Fruit fly (Drosophila melanogaster) whole organism, embryonic: ENCODE measurements around the gene RpL7.
A peak's percentile ranks its signal among the peaks of the same experiment; 100 is the strongest.

Experiments used
- Atf-2 ChIP-seq: fragments of 200-800 bp; sonication (Bioruptor generic); optimal IDR thresholded peaks from 2 replicates; lab custom pipeline; 2016; ENCODE audit warnings: missing biosample characterization, missing genetic modification characterization
- CG11247 ChIP-seq: fragments of 200-800 bp; sonication (Bioruptor generic); IDR thresholded peaks from 2 replicates; pipeline ENCODE4 v1.3.6; 2022; ENCODE audit warnings: missing biosample characterization, missing genetic modification characterization
- CG13296 ChIP-seq: fragments of 200-800 bp; sonication (Bioruptor generic); optimal IDR thresholded peaks from 3 replicates; lab custom pipeline; 2018; ENCODE audit warnings: missing biosample characterization, mild to moderate bottlenecking, missing genetic modification characterization
- CG13624 ChIP-seq: fragments of 200-800 bp; sonication (Bioruptor generic); optimal IDR thresholded peaks from 2 replicates; lab custom pipeline; 2016; ENCODE audit warnings: missing biosample characterization, missing genetic modification characterization
- CG14710 ChIP-seq: fragments of 200-800 bp; sonication (Bioruptor generic); optimal IDR thresholded peaks from 3 replicates; lab custom pipeline; 2019; ENCODE audit warnings: missing biosample characterization, mild to moderate bottlenecking, missing genetic modification characterization, moderate library complexity
- CG14860 ChIP-seq: fragments of 200-800 bp; sonication (Bioruptor generic); IDR thresholded peaks from 3 replicates; pipeline ENCODE4 v1.3.6; 2022; ENCODE audit warnings: missing biosample characterization, missing genetic modification characterization; ENCODE audit not compliant: partially characterized antibody
- CG1602 ChIP-seq: fragments of 200-800 bp; sonication (Bioruptor generic); optimal IDR thresholded peaks from 3 replicates; lab custom pipeline; 2016; ENCODE audit warnings: missing biosample characterization, missing genetic modification characterization
- CG31388 ChIP-seq: fragments of 200-800 bp; sonication (Bioruptor generic); optimal IDR thresholded peaks from 2 replicates; lab custom pipeline; 2016; ENCODE audit warnings: missing biosample characterization, missing genetic modification characterization
- CG32767 ChIP-seq: fragments of 200-800 bp; sonication (Bioruptor generic); IDR thresholded peaks from 2 replicates; pipeline ENCODE4 v1.3.6; 2022; ENCODE audit warnings: missing biosample characterization, missing genetic modification characterization
- CG33213 ChIP-seq: fragments of 200-800 bp; sonication (Bioruptor generic); optimal IDR thresholded peaks from 3 replicates; lab custom pipeline; 2016; ENCODE audit warnings: missing biosample characterization, missing genetic modification characterization
- CG4328 ChIP-seq: fragments of 200-800 bp; sonication (Bioruptor generic); optimal IDR thresholded peaks from 3 replicates; lab custom pipeline; 2017; ENCODE audit warnings: missing biosample characterization, missing genetic modification reagents, missing genetic modification characterization
- CG4730 ChIP-seq: fragments of 200-800 bp; sonication (Bioruptor generic); IDR thresholded peaks from 2 replicates; pipeline ENCODE4 v1.3.6; 2022; ENCODE audit warnings: missing biosample characterization, missing genetic modification characterization
- CG4820 ChIP-seq: fragments of 200-800 bp; sonication (Bioruptor generic); optimal IDR thresholded peaks from 3 replicates; lab custom pipeline; 2016; ENCODE audit warnings: missing biosample characterization, missing genetic modification characterization
- CG6813 ChIP-seq: fragments of 200-800 bp; sonication (Bioruptor generic); optimal IDR thresholded peaks from 2 replicates; lab custom pipeline; 2017; ENCODE audit warnings: missing biosample characterization, missing genetic modification characterization, mild to moderate bottlenecking, moderate library complexity, missing genetic modification reagents
- CG7556 ChIP-seq: fragments of 200-800 bp; sonication (Bioruptor generic); optimal IDR thresholded peaks from 2 replicates; lab custom pipeline; 2017; ENCODE audit warnings: missing biosample characterization, mild to moderate bottlenecking, missing genetic modification characterization
- CG8478 ChIP-seq: fragments of >200 bp; optimal IDR thresholded peaks from 2 replicates; lab custom pipeline; 2018
- CG8924 ChIP-seq: fragments of 200-800 bp; optimal IDR thresholded peaks from 3 replicates; lab custom pipeline; 2019; ENCODE audit warnings: missing biosample characterization, mild to moderate bottlenecking, missing genetic modification characterization, moderate library complexity
- CG9437 ChIP-seq: fragments of 200-800 bp; sonication (Bioruptor generic); optimal IDR thresholded peaks from 2 replicates; lab custom pipeline; 2018; ENCODE audit warnings: missing biosample characterization, mild to moderate bottlenecking, missing genetic modification characterization
- CkIIα-i1 ChIP-seq: fragments of 200-800 bp; sonication (Bioruptor generic); IDR thresholded peaks from 2 replicates; pipeline ENCODE4 v1.3.6; 2022; ENCODE audit warnings: missing biosample characterization, missing genetic modification characterization
- D19B ChIP-seq: fragments of 200-800 bp; sonication (Bioruptor generic); optimal IDR thresholded peaks from 2 replicates; lab custom pipeline; 2017; ENCODE audit warnings: missing biosample characterization, mild to moderate bottlenecking, missing genetic modification characterization
- Doc3 ChIP-seq: fragments of 200-800 bp; sonication (Bioruptor generic); IDR thresholded peaks from 3 replicates; pipeline ENCODE4 v1.3.6; 2022; ENCODE audit warnings: missing biosample characterization, missing genetic modification characterization; ENCODE audit not compliant: partially characterized antibody
- Dp ChIP-seq: fragments of 200-800 bp; sonication (Bioruptor generic); optimal IDR thresholded peaks from 2 replicates; lab custom pipeline; 2018; ENCODE audit warnings: missing biosample characterization, mild to moderate bottlenecking, missing genetic modification characterization, moderate library complexity
- E2f2 ChIP-seq: fragments of 200-800 bp; sonication (Bioruptor generic); IDR thresholded peaks from 2 replicates; pipeline ENCODE4 v1.3.6; 2022; ENCODE audit warnings: missing biosample characterization, missing genetic modification characterization
- Eip74EF ChIP-seq, 2 experiments: fragments of 200-800 bp in 1 of 2; fragments of >200 bp in 1 of 2; sonication (Bioruptor generic) in 1 of 2; optimal IDR thresholded peaks; 2 replicates each; lab custom pipeline; 2017 to 2019; ENCODE audit warnings: missing biosample characterization in 2 of 2, missing genetic modification characterization in 2 of 2, mild to moderate bottlenecking in 1 of 2, moderate library complexity in 1 of 2
- Fer1 ChIP-seq: fragments of 200-800 bp; sonication (Bioruptor generic); optimal IDR thresholded peaks from 2 replicates; lab custom pipeline; 2017; ENCODE audit warnings: missing biosample characterization, mild to moderate bottlenecking, missing genetic modification characterization
- Fer2 ChIP-seq: fragments of 200-800 bp; sonication (Bioruptor generic); optimal IDR thresholded peaks from 2 replicates; lab custom pipeline; 2018; ENCODE audit warnings: missing biosample characterization, mild to moderate bottlenecking, missing genetic modification characterization, moderate library complexity
- GATAe ChIP-seq: fragments of 200-800 bp; sonication (Bioruptor generic); conservative IDR thresholded peaks from 2 replicates; pipeline ENCODE4 v1.3.6; 2022; ENCODE audit warnings: missing biosample characterization, missing genetic modification characterization
- HLH3B ChIP-seq: fragments of 200-800 bp; sonication (Bioruptor generic); IDR thresholded peaks from 2 replicates; pipeline ENCODE4 v1.3.6; 2022; ENCODE audit warnings: missing biosample characterization, missing genetic modification characterization
- Hand ChIP-seq: fragments of 200-800 bp; sonication (Bioruptor generic); optimal IDR thresholded peaks from 2 replicates; lab custom pipeline; 2017; ENCODE audit warnings: mild to moderate bottlenecking, missing biosample characterization, missing genetic modification reagents, missing genetic modification characterization
- Jarid2 ChIP-seq: fragments of 200-800 bp; sonication (Bioruptor generic); optimal IDR thresholded peaks from 3 replicates; lab custom pipeline; 2017; ENCODE audit warnings: mild to moderate bottlenecking, missing biosample characterization, missing genetic modification reagents, missing genetic modification characterization
- Lhr ChIP-seq: fragments of 200-800 bp; sonication (Bioruptor generic); optimal IDR thresholded peaks from 3 replicates; lab custom pipeline; 2017; ENCODE audit warnings: mild to moderate bottlenecking, missing biosample characterization, missing genetic modification reagents, missing genetic modification characterization
- MBD-R2 ChIP-seq: fragments of 200-800 bp; sonication (Bioruptor generic); IDR thresholded peaks from 2 replicates; pipeline ENCODE4 v1.3.6; 2022; ENCODE audit warnings: missing biosample characterization, missing genetic modification characterization
- Trl ChIP-seq, 3 experiments: fragments of >200 bp in 2 of 3; fragments of 200-800 bp in 1 of 3; sonication (Bioruptor generic) in 1 of 3; optimal IDR thresholded peaks; 2 replicates in 1 of 3; 3 replicates in 2 of 3; lab custom pipeline; 2016 to 2017; ENCODE audit warnings: missing biosample characterization in 1 of 3, missing genetic modification characterization in 1 of 3
- ac ChIP-seq: fragments of 200-800 bp; sonication (Bioruptor generic); optimal IDR thresholded peaks from 3 replicates; lab custom pipeline; 2017; ENCODE audit warnings: missing biosample characterization, mild to moderate bottlenecking, missing genetic modification characterization
- ara ChIP-seq: fragments of 200-800 bp; sonication (Bioruptor generic); IDR thresholded peaks from 2 replicates; pipeline ENCODE4 v1.3.6; 2022; ENCODE audit warnings: missing biosample characterization, missing genetic modification characterization
- bab2 ChIP-seq: fragments of 200-800 bp; sonication (Bioruptor generic); optimal IDR thresholded peaks from 2 replicates; lab custom pipeline; 2016; ENCODE audit warnings: missing biosample characterization, missing genetic modification characterization
- bowl ChIP-seq: fragments of 200-800 bp; sonication (Bioruptor generic); IDR thresholded peaks from 2 replicates; pipeline ENCODE4 v1.3.6; 2022; ENCODE audit warnings: missing biosample characterization, missing genetic modification characterization
- crp ChIP-seq, 2 experiments: fragments of 200-800 bp; sonication (Bioruptor generic); optimal IDR thresholded peaks; 2 replicates in 1 of 2; 3 replicates in 1 of 2; lab custom pipeline; 2017; ENCODE audit warnings: missing biosample characterization in 2 of 2, missing genetic modification characterization in 2 of 2, mild to moderate bottlenecking in 1 of 2, moderate library complexity in 1 of 2
- dimm ChIP-seq: fragments of 200-800 bp; sonication (Bioruptor generic); IDR thresholded peaks from 2 replicates; pipeline ENCODE4 v1.3.6; 2022; ENCODE audit warnings: missing biosample characterization, missing genetic modification characterization
- dmrt99B ChIP-seq: fragments of 200-800 bp; sonication (Bioruptor generic); optimal IDR thresholded peaks from 2 replicates; lab custom pipeline; 2018; ENCODE audit warnings: missing biosample characterization, mild to moderate bottlenecking, missing genetic modification characterization, moderate library complexity
- fd102C ChIP-seq: fragments of 200-800 bp; sonication (Bioruptor generic); optimal IDR thresholded peaks from 2 replicates; lab custom pipeline; 2018; ENCODE audit warnings: missing biosample characterization, mild to moderate bottlenecking, missing genetic modification characterization, moderate library complexity
- fd3F ChIP-seq: fragments of 200-800 bp; sonication (Bioruptor generic); optimal IDR thresholded peaks from 2 replicates; lab custom pipeline; 2018; ENCODE audit warnings: missing biosample characterization, mild to moderate bottlenecking, missing genetic modification characterization, moderate library complexity
- jigr1 ChIP-seq: fragments of 200-800 bp; sonication (Bioruptor generic); IDR thresholded peaks from 3 replicates; pipeline ENCODE4 v1.3.6; 2022; ENCODE audit warnings: missing biosample characterization, missing genetic modification characterization
- kni ChIP-seq: fragments of 200-800 bp; sonication (Bioruptor generic); optimal IDR thresholded peaks from 3 replicates; lab custom pipeline; 2017; ENCODE audit warnings: mild to moderate bottlenecking, missing biosample characterization, missing genetic modification reagents, missing genetic modification characterization
- run ChIP-seq: fragments of 200-800 bp; sonication (Bioruptor generic); optimal IDR thresholded peaks from 3 replicates; lab custom pipeline; 2018; ENCODE audit warnings: missing biosample characterization, mild to moderate bottlenecking, missing genetic modification characterization
- stc ChIP-seq: fragments of 200-800 bp; sonication (Bioruptor generic); IDR thresholded peaks from 2 replicates; pipeline ENCODE4 v1.3.6; 2022; ENCODE audit warnings: missing biosample characterization, missing genetic modification characterization
- sug ChIP-seq: fragments of 200-800 bp; optimal IDR thresholded peaks from 2 replicates; lab custom pipeline; 2019; ENCODE audit warnings: missing biosample characterization, mild to moderate bottlenecking, missing genetic modification characterization, moderate library complexity
- tio ChIP-seq: fragments of 200-800 bp; sonication (Bioruptor generic); optimal IDR thresholded peaks from 2 replicates; lab custom pipeline; 2017; ENCODE audit warnings: missing biosample characterization, missing genetic modification characterization, inconsistent platforms
- twi ChIP-seq: fragments of 200-800 bp; optimal IDR thresholded peaks from 2 replicates; lab custom pipeline; 2019; ENCODE audit warnings: missing biosample characterization, mild to moderate bottlenecking, missing genetic modification characterization, moderate library complexity
- zfh2 ChIP-seq: fragments of 200-800 bp; sonication (Bioruptor generic); optimal IDR thresholded peaks from 2 replicates; lab custom pipeline; 2016; ENCODE audit warnings: missing biosample characterization, missing genetic modification characterization

RpL7 gene

dm6 chr2L:10206633-10207162, 5.9 kb downstream of the RpL7 start, which contains the start of gene Snx17 (continued):
- TF ChIP-seq tio (GFP tag; lab: Kevin White, UChicago) (no peak), CG4730 (GFP tag; lab: Robert Waterston, UW) (no peak), CG8924 (tag; lab: Kevin White, UChicago) (no peak), CG14860 (GFP tag; lab: Robert Waterston, UW) (no peak), crp (GFP tag; optimal IDR thresholded peaks at IDR 0.05; lab: Kevin White, UChicago) (peak in 1 of 2 experiments; percentile 31), Hand (GFP tag; lab: Kevin White, UChicago) (no peak), CG6813 (GFP tag; lab: Kevin White, UChicago) (no peak), GATAe (GFP tag; lab: Robert Waterston, UW) (no peak), run (tag; lab: Kevin White, UChicago) (no peak), bowl (no peak), dimm (GFP tag; lab: Robert Waterston, UW) (no peak), CG4820 (GFP tag; lab: Kevin White, UChicago) (no peak), bab2 (GFP tag; lab: Kevin White, UChicago) (no peak), D19B (GFP tag; lab: Kevin White, UChicago) (no peak), twi (no peak), CG33213 (GFP tag; lab: Kevin White, UChicago) (no peak), CG1602 (GFP tag; lab: Kevin White, UChicago) (no peak), Eip74EF (GFP tag; optimal IDR thresholded peaks at IDR 0.05; lab: Kevin White, UChicago) (no peak), jigr1 (GFP tag; lab: Robert Waterston, UW) (no peak), CkIIα-i1 (GFP tag; lab: Robert Waterston, UW) (no peak), Lhr (GFP tag; lab: Kevin White, UChicago) (no peak), kni (GFP tag; lab: Kevin White, UChicago) (no peak), MBD-R2 (GFP tag; lab: Robert Waterston, UW) (peak; percentile 52; the same call in 1 of the 2 replicates), CG11247 (GFP tag; lab: Robert Waterston, UW) (no peak), stc (no peak), CG9437 (no peak), ac (GFP tag; lab: Kevin White, UChicago) (no peak), CG14710 (tag; lab: Kevin White, UChicago) (no peak), sug (tag; lab: Kevin White, UChicago) (no peak), dmrt99B (tag; lab: Kevin White, UChicago) (no peak), CG31388 (GFP tag; lab: Kevin White, UChicago) (no peak), Fer2 (tag; lab: Kevin White, UChicago) (no peak), CG13624 (GFP tag; lab: Kevin White, UChicago) (no peak), Doc3 (GFP tag; lab: Robert Waterston, UW) (no peak), CG13296 (no peak), HLH3B (no peak), fd3F (GFP tag; lab: Kevin White, UChicago) (no peak), CG8478 (no peak), E2f2 (peak; percentile 32; the same call in 1 of the 2 replicates), Jarid2 (GFP tag; lab: Kevin White, UChicago) (no peak), CG32767 (no peak), Trl (optimal IDR thresholded peaks at IDR 0.05; lab: Kevin White, UChicago) (no peak), Trl (GFP tag; optimal IDR thresholded peaks at IDR 0.05; lab: Kevin White, UChicago) (no peak), fd102C (GFP tag; lab: Kevin White, UChicago) (no peak), Dp (GFP tag; lab: Kevin White, UChicago) (peak; percentile 36), zfh2 (no peak), Fer1 (GFP tag; lab: Kevin White, UChicago) (no peak), CG7556 (no peak), CG4328 (no peak), ara (GFP tag; lab: Robert Waterston, UW) (no peak), Atf-2 (no peak)
